Worm (Caenorhabditis elegans) whole organism, L2 larva: Measurements from ENCODE around the gene vps-32.1.

ENCODE experiments used
- egl-27 ChIP-seq: sonication (generic microtip); optimal IDR thresholded peaks from 3 replicates; lab custom pipeline; 2017; ENCODE audit warnings: missing biosample characterization, missing genetic modification reagents, missing genetic modification characterization
- nhr-11 ChIP-seq: fragments of 150-350 bp; optimal IDR thresholded peaks from 2 replicates; lab custom pipeline; 2014; ENCODE audit warnings: missing biosample characterization, missing genetic modification characterization
- nhr-23 ChIP-seq: fragments of 150-350 bp; optimal IDR thresholded peaks from 2 replicates; lab custom pipeline; 2014; ENCODE audit warnings: missing biosample characterization, missing genetic modification reagents, missing genetic modification characterization
- nhr-237 ChIP-seq: fragments of 150-350 bp; optimal IDR thresholded peaks from 2 replicates; lab custom pipeline; 2014; ENCODE audit warnings: missing biosample characterization, missing genetic modification characterization
- unc-39 ChIP-seq: fragments of 150-350 bp; optimal IDR thresholded peaks from 2 replicates; lab custom pipeline; 2014; ENCODE audit warnings: missing biosample characterization, missing genetic modification characterization
- zag-1 ChIP-seq: fragments of 150-350 bp; optimal IDR thresholded peaks from 2 replicates; lab custom pipeline; 2014; ENCODE audit warnings: missing biosample characterization, missing genetic modification characterization

DNA sequence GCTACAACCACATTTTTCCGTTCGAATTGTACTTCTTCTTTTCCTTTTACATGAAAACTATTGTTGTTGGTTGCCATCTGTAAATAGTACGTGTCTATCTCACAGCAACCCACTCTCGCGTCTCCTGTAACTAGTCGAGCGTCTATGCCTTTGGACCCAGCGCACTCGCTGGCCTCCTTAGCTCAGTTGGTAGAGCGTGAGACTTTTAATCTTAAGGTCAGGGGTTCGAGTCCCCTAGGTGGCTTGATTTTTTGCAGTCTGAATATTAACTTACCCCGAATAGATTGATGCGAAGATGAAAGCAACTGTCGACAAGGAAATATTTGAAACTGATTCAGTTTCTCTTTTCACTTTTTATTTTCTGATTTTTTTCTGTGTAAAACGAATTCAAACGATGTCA, 24.4 kb upstream of the vps-32.1 start, which contains the start of gene mpz-3:
- TF ChIP-seq zag-1 (tag; lab: Kevin White, UChicago) (no peak), egl-27 (tag; lab: Kevin White, UChicago) (no peak), unc-39 (tag; lab: Kevin White, UChicago) (no peak), nhr-237 (tag; lab: Kevin White, UChicago) (no peak), nhr-23 (tag; lab: Kevin White, UChicago) (no peak), nhr-11 (tag; lab: Kevin White, UChicago) (no peak)
